Fruit fly (Drosophila melanogaster) whole organism, embryonic: ENCODE measurements around the gene aph-1.

ENCODE experiments used
- ATbp ChIP-seq: fragments of 200-800 bp; sonication (Bioruptor generic); optimal IDR thresholded peaks from 2 replicates; lab custom pipeline; 2017; ENCODE audit warnings: missing biosample characterization, mild to moderate bottlenecking, missing genetic modification characterization, missing genetic modification reagents
- Awh ChIP-seq: fragments of 200-800 bp; sonication (Bioruptor generic); IDR thresholded peaks from 2 replicates; pipeline ENCODE4, ENCODE4 v1.3.6; 2022; ENCODE audit warnings: missing biosample characterization, missing genetic modification characterization
- B-H2 ChIP-seq: fragments of 200-800 bp; sonication (Bioruptor generic); optimal IDR thresholded peaks from 2 replicates; lab custom pipeline; 2018; ENCODE audit warnings: missing biosample characterization, mild to moderate bottlenecking, missing genetic modification characterization
- BEAF-32 ChIP-seq: fragments of 200-800 bp; sonication (Bioruptor generic); optimal IDR thresholded peaks from 3 replicates; lab custom pipeline; 2017; ENCODE audit warnings: missing biosample characterization, missing genetic modification characterization, mild to moderate bottlenecking, moderate library complexity, missing genetic modification reagents
- CG10366 ChIP-seq: fragments of 200-800 bp; sonication (Bioruptor generic); IDR thresholded peaks from 2 replicates; pipeline ENCODE4 v1.3.6; 2022; ENCODE audit warnings: missing biosample characterization, missing genetic modification characterization
- CG11504 ChIP-seq: fragments of 200-800 bp; sonication (Bioruptor generic); optimal IDR thresholded peaks from 3 replicates; lab custom pipeline; 2019; ENCODE audit warnings: missing biosample characterization, mild to moderate bottlenecking, missing genetic modification characterization, moderate library complexity
- CG12236 ChIP-seq: fragments of 200-800 bp; sonication (Bioruptor generic); optimal IDR thresholded peaks from 2 replicates; lab custom pipeline; 2016; ENCODE audit warnings: missing biosample characterization, missing genetic modification characterization
- CG14014 ChIP-seq: fragments of 200-800 bp; sonication (Bioruptor generic); IDR thresholded peaks from 2 replicates; pipeline ENCODE4 v1.3.6; 2022; ENCODE audit warnings: missing biosample characterization, missing genetic modification characterization
- CG1529 ChIP-seq: fragments of 200-800 bp; sonication (Bioruptor generic); optimal IDR thresholded peaks from 3 replicates; lab custom pipeline; 2018; ENCODE audit warnings: missing biosample characterization, missing genetic modification characterization
- CG16779 ChIP-seq: fragments of 200-800 bp; sonication (Bioruptor generic); IDR thresholded peaks from 2 replicates; pipeline ENCODE4 v1.3.6; 2022; ENCODE audit warnings: missing biosample characterization, missing genetic modification characterization
- CG1792 ChIP-seq: fragments of 200-800 bp; sonication (Bioruptor generic); optimal IDR thresholded peaks from 2 replicates; lab custom pipeline; 2016; ENCODE audit warnings: missing biosample characterization, missing genetic modification characterization
- CG3065 ChIP-seq: fragments of 200-800 bp; sonication (Bioruptor generic); optimal IDR thresholded peaks from 2 replicates; lab custom pipeline; 2016; ENCODE audit warnings: missing biosample characterization, missing genetic modification characterization
- CG32772 ChIP-seq: fragments of 200-800 bp; sonication (Bioruptor generic); IDR thresholded peaks from 2 replicates; pipeline ENCODE4 v1.3.6; 2022; ENCODE audit warnings: missing biosample characterization, missing genetic modification characterization
- CG3407 ChIP-seq: fragments of 200-800 bp; sonication (Bioruptor generic); optimal IDR thresholded peaks from 2 replicates; lab custom pipeline; 2018; ENCODE audit warnings: missing biosample characterization, mild to moderate bottlenecking, missing genetic modification characterization
- CG3726 ChIP-seq: fragments of 200-800 bp; sonication (Bioruptor generic); IDR thresholded peaks from 3 replicates; pipeline ENCODE4, ENCODE4 v1.3.6; 2022; ENCODE audit warnings: missing biosample characterization, missing genetic modification characterization
- CG4730 ChIP-seq: fragments of 200-800 bp; sonication (Bioruptor generic); IDR thresholded peaks from 2 replicates; pipeline ENCODE4 v1.3.6; 2022; ENCODE audit warnings: missing biosample characterization, missing genetic modification characterization
- CG6175 ChIP-seq: fragments of 200-800 bp; sonication (Bioruptor generic); IDR thresholded peaks from 3 replicates; pipeline ENCODE4 v1.3.6; 2022; ENCODE audit warnings: missing biosample characterization, missing genetic modification characterization
- CG6683 ChIP-seq: fragments of 200-800 bp; sonication (Bioruptor generic); optimal IDR thresholded peaks from 2 replicates; lab custom pipeline; 2017; ENCODE audit warnings: missing biosample characterization, mild to moderate bottlenecking, missing genetic modification characterization, missing genetic modification reagents
- CG6854 ChIP-seq: fragments of 200-800 bp; sonication (Bioruptor generic); optimal IDR thresholded peaks from 3 replicates; lab custom pipeline; 2017; ENCODE audit warnings: missing biosample characterization, mild to moderate bottlenecking, missing genetic modification characterization
- CG7556 ChIP-seq: fragments of 200-800 bp; sonication (Bioruptor generic); optimal IDR thresholded peaks from 2 replicates; lab custom pipeline; 2017; ENCODE audit warnings: missing biosample characterization, mild to moderate bottlenecking, missing genetic modification characterization
- CG7745 ChIP-seq: fragments of 200-800 bp; sonication (Bioruptor generic); optimal IDR thresholded peaks from 2 replicates; lab custom pipeline; 2018; ENCODE audit warnings: missing biosample characterization, mild to moderate bottlenecking, missing genetic modification characterization, moderate library complexity
- CG8281 ChIP-seq: fragments of 200-800 bp; sonication (Bioruptor generic); optimal IDR thresholded peaks from 2 replicates; lab custom pipeline; 2018; ENCODE audit warnings: missing biosample characterization, mild to moderate bottlenecking, missing genetic modification characterization, moderate library complexity
- CG8944 ChIP-seq: fragments of 200-800 bp; sonication (Bioruptor generic); optimal IDR thresholded peaks from 3 replicates; lab custom pipeline; 2016; ENCODE audit warnings: missing biosample characterization, missing genetic modification characterization
- CG9817 ChIP-seq: fragments of 200-800 bp; sonication (Bioruptor generic); optimal IDR thresholded peaks from 2 replicates; lab custom pipeline; 2018; ENCODE audit warnings: missing biosample characterization, mild to moderate bottlenecking, missing genetic modification characterization, moderate library complexity
- Dref ChIP-seq: fragments of 200-800 bp; sonication (Bioruptor generic); IDR thresholded peaks from 2 replicates; pipeline ENCODE4 v1.3.6; 2022; ENCODE audit warnings: missing biosample characterization, missing genetic modification characterization
- Eip74EF ChIP-seq, 2 experiments: fragments of 200-800 bp in 1 of 2; fragments of >200 bp in 1 of 2; sonication (Bioruptor generic) in 1 of 2; optimal IDR thresholded peaks; 2 replicates each; lab custom pipeline; 2017 to 2019; ENCODE audit warnings: missing biosample characterization in 2 of 2, missing genetic modification characterization in 2 of 2, mild to moderate bottlenecking in 1 of 2, moderate library complexity in 1 of 2
- Fer3 ChIP-seq: fragments of 200-800 bp; sonication (Bioruptor generic); optimal IDR thresholded peaks from 2 replicates; lab custom pipeline; 2018; ENCODE audit warnings: missing biosample characterization, mild to moderate bottlenecking, missing genetic modification characterization, moderate library complexity
- H2.0 ChIP-seq: fragments of 200-800 bp; sonication (Bioruptor generic); IDR thresholded peaks from 2 replicates; pipeline ENCODE4 v1.3.6; 2022; ENCODE audit warnings: missing biosample characterization, missing genetic modification characterization
- MBD-R2 ChIP-seq: fragments of 200-800 bp; sonication (Bioruptor generic); IDR thresholded peaks from 2 replicates; pipeline ENCODE4 v1.3.6; 2022; ENCODE audit warnings: missing biosample characterization, missing genetic modification characterization
- Nf-YB ChIP-seq: fragments of 200-800 bp; sonication (Bioruptor generic); optimal IDR thresholded peaks from 3 replicates; lab custom pipeline; 2019; ENCODE audit warnings: missing biosample characterization, mild to moderate bottlenecking, missing genetic modification characterization, moderate library complexity
- Taf1 ChIP-seq: fragments of 200-800 bp; sonication (Bioruptor generic); IDR thresholded peaks from 2 replicates; pipeline ENCODE4 v1.3.6; 2022; ENCODE audit warnings: missing biosample characterization, missing genetic modification characterization
- Trl ChIP-seq, 3 experiments: fragments of >200 bp in 2 of 3; fragments of 200-800 bp in 1 of 3; sonication (Bioruptor generic) in 1 of 3; optimal IDR thresholded peaks; 2 replicates in 1 of 3; 3 replicates in 2 of 3; lab custom pipeline; 2016 to 2017; ENCODE audit warnings: missing biosample characterization in 1 of 3, missing genetic modification characterization in 1 of 3
- amos ChIP-seq: fragments of 200-800 bp; sonication (Bioruptor generic); IDR thresholded peaks from 2 replicates; pipeline ENCODE4 v1.3.6; 2022; ENCODE audit warnings: missing biosample characterization, missing genetic modification characterization; ENCODE audit not compliant: partially characterized antibody
- ash1 ChIP-seq: fragments of 200-800 bp; sonication (Bioruptor generic); optimal IDR thresholded peaks from 2 replicates; lab custom pipeline; 2018; ENCODE audit warnings: missing biosample characterization, mild to moderate bottlenecking, missing genetic modification characterization
- az2 ChIP-seq: fragments of 200-800 bp; sonication (Bioruptor generic); optimal IDR thresholded peaks from 3 replicates; lab custom pipeline; 2016; ENCODE audit warnings: missing biosample characterization, missing genetic modification characterization
- dm ChIP-seq: fragments of 200-800 bp; sonication (Bioruptor generic); optimal IDR thresholded peaks from 3 replicates; lab custom pipeline; 2016; ENCODE audit warnings: missing biosample characterization, missing genetic modification characterization
- en ChIP-seq: fragments of 200-800 bp; sonication (Bioruptor generic); optimal IDR thresholded peaks from 2 replicates; lab custom pipeline; 2016; ENCODE audit warnings: missing biosample characterization, missing genetic modification characterization
- fd102C ChIP-seq: fragments of 200-800 bp; sonication (Bioruptor generic); optimal IDR thresholded peaks from 2 replicates; lab custom pipeline; 2018; ENCODE audit warnings: missing biosample characterization, mild to moderate bottlenecking, missing genetic modification characterization, moderate library complexity
- jigr1 ChIP-seq: fragments of 200-800 bp; sonication (Bioruptor generic); IDR thresholded peaks from 3 replicates; pipeline ENCODE4 v1.3.6; 2022; ENCODE audit warnings: missing biosample characterization, missing genetic modification characterization
- lilli ChIP-seq: fragments of 200-800 bp; sonication (Bioruptor generic); optimal IDR thresholded peaks from 3 replicates; lab custom pipeline; 2016; ENCODE audit warnings: missing biosample characterization, missing genetic modification characterization
- lmd ChIP-seq: fragments of 200-800 bp; sonication (Bioruptor generic); IDR thresholded peaks from 2 replicates; pipeline ENCODE4 v1.3.6; 2022; ENCODE audit warnings: missing biosample characterization, missing genetic modification characterization
- lov ChIP-seq, 2 experiments: fragments of 200-800 bp in 1 of 2; fragments of >200 bp in 1 of 2; sonication (Bioruptor generic) in 1 of 2; IDR thresholded peaks in 1 of 2; optimal IDR thresholded peaks in 1 of 2; 2 replicates in 1 of 2; 3 replicates in 1 of 2; pipeline versions ENCODE4 v1.3.6 to Lab custom; 2017 to 2022; ENCODE audit warnings: missing biosample characterization in 1 of 2, missing genetic modification characterization in 1 of 2
- mld ChIP-seq: fragments of 200-800 bp; sonication (Bioruptor generic); IDR thresholded peaks from 3 replicates; pipeline ENCODE4 v1.3.6; 2022; ENCODE audit warnings: missing biosample characterization, missing genetic modification characterization; ENCODE audit not compliant: partially characterized antibody
- nmo ChIP-seq: fragments of 200-800 bp; sonication (Bioruptor generic); optimal IDR thresholded peaks from 2 replicates; lab custom pipeline; 2018; ENCODE audit warnings: missing biosample characterization, mild to moderate bottlenecking, missing genetic modification characterization, moderate library complexity
- odd ChIP-seq: fragments of 200-800 bp; sonication (Bioruptor generic); optimal IDR thresholded peaks from 2 replicates; lab custom pipeline; 2017; ENCODE audit warnings: missing biosample characterization, mild to moderate bottlenecking, missing genetic modification characterization
- pb ChIP-seq: fragments of 200-800 bp; sonication (Bioruptor generic); optimal IDR thresholded peaks from 3 replicates; lab custom pipeline; 2016; ENCODE audit warnings: missing biosample characterization, missing genetic modification characterization
- prd ChIP-seq, 3 experiments: fragments of >200 bp in 2 of 3; fragments of 200-800 bp in 1 of 3; sonication (Bioruptor generic) in 1 of 3; optimal IDR thresholded peaks in 2 of 3; IDR thresholded peaks in 1 of 3; 2 replicates in 2 of 3; 3 replicates in 1 of 3; pipeline versions ENCODE4 v1.3.6 to Lab custom; 2017 to 2022; ENCODE audit warnings: missing biosample characterization in 1 of 3, missing genetic modification characterization in 1 of 3
- sim ChIP-seq: fragments of 200-800 bp; sonication (Bioruptor generic); IDR thresholded peaks from 2 replicates; pipeline ENCODE4 v1.3.6; 2022; ENCODE audit warnings: missing biosample characterization, missing genetic modification characterization
- sob ChIP-seq: fragments of 200-800 bp; sonication (Bioruptor generic); IDR thresholded peaks from 2 replicates; pipeline ENCODE4 v1.3.6; 2022; ENCODE audit warnings: missing biosample characterization, missing genetic modification characterization
- unpg ChIP-seq: fragments of 200-800 bp; sonication (Bioruptor generic); optimal IDR thresholded peaks from 3 replicates; lab custom pipeline; 2018; ENCODE audit warnings: missing biosample characterization, mild to moderate bottlenecking, missing genetic modification characterization, moderate library complexity

Gene aph-1

DNA sequence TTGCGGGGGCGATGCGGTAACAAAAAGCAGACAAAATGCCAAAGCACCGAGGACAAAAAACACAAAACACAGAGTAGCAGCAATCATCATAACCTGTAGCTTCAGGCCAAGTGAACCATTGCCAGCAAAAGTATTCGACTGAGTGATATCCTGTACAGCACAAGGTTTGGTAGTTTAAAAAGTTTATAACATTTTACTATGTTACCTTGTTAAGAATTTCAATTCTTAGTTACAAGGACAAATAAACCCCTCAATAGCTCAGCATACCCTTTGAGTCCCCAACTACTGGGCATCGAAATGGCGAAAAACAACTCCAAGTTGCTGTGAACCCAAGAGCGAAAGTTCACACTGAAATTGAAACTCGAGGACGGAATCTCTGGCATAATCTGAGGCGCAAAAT lies 42.9 kb upstream of the aph-1 start (continued):
- TF ChIP-seq lov (optimal IDR thresholded peaks at IDR 0.05; lab: Kevin White, UChicago) (no peak), lov (GFP tag; IDR thresholded peaks at IDR 0.05; lab: Robert Waterston, UW) (no peak), CG8944 (no peak), pb (GFP tag; lab: Kevin White, UChicago) (no peak), Fer3 (tag; lab: Kevin White, UChicago) (peak; percentile 36), Trl (optimal IDR thresholded peaks at IDR 0.05; lab: Kevin White, UChicago) (no peak), Trl (GFP tag; optimal IDR thresholded peaks at IDR 0.05; lab: Kevin White, UChicago) (no peak), CG14014 (GFP tag; lab: Robert Waterston, UW) (0 out of 2 replicates have a peak, but pooled peaks have one; percentile 28), amos (GFP tag; lab: Robert Waterston, UW) (no peak), dm (GFP tag; lab: Kevin White, UChicago) (no peak), fd102C (no peak), sob (GFP tag; lab: Robert Waterston, UW) (peak; percentile 52; the same call in 1 of the 2 replicates), CG3726 (GFP tag; lab: Robert Waterston, UW) (no peak), CG1529 (GFP tag; lab: Kevin White, UChicago) (no peak), CG16779 (GFP tag; lab: Robert Waterston, UW) (no peak), MBD-R2 (GFP tag; lab: Robert Waterston, UW) (peak; percentile 24; the same call in 1 of the 2 replicates), ATbp (GFP tag; lab: Kevin White, UChicago) (no peak), prd (optimal IDR thresholded peaks at IDR 0.05; lab: Kevin White, UChicago) (no peak), prd (GFP tag; IDR thresholded peaks at IDR 0.05; lab: Robert Waterston, UW) (peak; percentile 40; the same call in 1 of the 3 replicates), CG3407 (GFP tag; lab: Kevin White, UChicago) (no peak), CG4730 (GFP tag; lab: Robert Waterston, UW) (no peak), az2 (GFP tag; lab: Kevin White, UChicago) (no peak), Taf1 (GFP tag; lab: Robert Waterston, UW) (no peak), Dref (GFP tag; lab: Robert Waterston, UW) (no peak), Awh (no peak), odd (no peak), CG9817 (tag; lab: Kevin White, UChicago) (no peak), B-H2 (GFP tag; lab: Kevin White, UChicago) (no peak), sim (GFP tag; lab: Robert Waterston, UW) (no peak), CG7745 (no peak), CG11504 (tag; lab: Kevin White, UChicago) (peak; percentile 48), Nf-YB (GFP tag; lab: Kevin White, UChicago) (no peak), jigr1 (GFP tag; lab: Robert Waterston, UW) (no peak), CG12236 (GFP tag; lab: Kevin White, UChicago) (no peak), lilli (GFP tag; lab: Kevin White, UChicago) (peak; percentile 32), CG10366 (GFP tag; lab: Robert Waterston, UW) (peak; percentile 36), CG3065 (no peak), CG1792 (GFP tag; lab: Kevin White, UChicago) (no peak), mld (GFP tag; lab: Robert Waterston, UW) (no peak), CG32772 (GFP tag; lab: Robert Waterston, UW) (no peak), CG7556 (GFP tag; lab: Kevin White, UChicago) (peak; percentile 11), ash1 (GFP tag; lab: Kevin White, UChicago) (no peak), nmo (no peak), CG6175 (GFP tag; lab: Robert Waterston, UW) (no peak), lmd (GFP tag; lab: Robert Waterston, UW) (peak; percentile 25; the same call in 1 of the 2 replicates), H2.0 (GFP tag; lab: Robert Waterston, UW) (no peak), CG6683 (no peak), Eip74EF (GFP tag; optimal IDR thresholded peaks at IDR 0.05; lab: Kevin White, UChicago) (no peak), en (no peak), CG8281 (no peak), CG6854 (no peak), BEAF-32 (no peak), unpg (GFP tag; lab: Kevin White, UChicago) (no peak)
